Worm (Caenorhabditis elegans) whole organism, dauer: ENCODE measurements around the gene srh-24.

Experiments
- unc-62 ChIP-seq: sonication (generic microtip); optimal IDR thresholded peaks from 2 replicates; lab custom pipeline; 2017; ENCODE audit warnings: missing biosample characterization, missing genetic modification reagents, missing genetic modification characterization

srh-24 gene

DNA sequence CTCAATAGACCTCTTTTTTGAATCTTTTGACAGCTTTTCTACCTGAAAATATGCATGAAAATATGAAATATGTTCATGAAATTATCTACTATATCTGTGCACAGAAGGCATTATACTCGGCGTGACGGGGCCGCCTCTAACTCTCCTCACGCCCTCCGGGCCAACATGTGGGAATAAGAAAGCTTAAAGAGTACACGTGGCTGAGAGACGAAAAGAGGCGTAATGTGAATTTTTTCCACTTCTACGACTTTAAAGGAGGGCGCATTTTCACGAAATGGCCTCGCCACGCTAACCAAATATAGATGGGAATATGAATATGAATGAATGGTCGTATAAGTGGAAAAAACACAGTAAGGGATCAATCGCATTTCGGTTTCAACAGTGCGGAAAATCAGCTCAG lies 3.1 kb downstream of the srh-24 start:
- no peak for TF ChIP-seq unc-62 (GFP tag; lab: Kevin White, UChicago)

DNA sequence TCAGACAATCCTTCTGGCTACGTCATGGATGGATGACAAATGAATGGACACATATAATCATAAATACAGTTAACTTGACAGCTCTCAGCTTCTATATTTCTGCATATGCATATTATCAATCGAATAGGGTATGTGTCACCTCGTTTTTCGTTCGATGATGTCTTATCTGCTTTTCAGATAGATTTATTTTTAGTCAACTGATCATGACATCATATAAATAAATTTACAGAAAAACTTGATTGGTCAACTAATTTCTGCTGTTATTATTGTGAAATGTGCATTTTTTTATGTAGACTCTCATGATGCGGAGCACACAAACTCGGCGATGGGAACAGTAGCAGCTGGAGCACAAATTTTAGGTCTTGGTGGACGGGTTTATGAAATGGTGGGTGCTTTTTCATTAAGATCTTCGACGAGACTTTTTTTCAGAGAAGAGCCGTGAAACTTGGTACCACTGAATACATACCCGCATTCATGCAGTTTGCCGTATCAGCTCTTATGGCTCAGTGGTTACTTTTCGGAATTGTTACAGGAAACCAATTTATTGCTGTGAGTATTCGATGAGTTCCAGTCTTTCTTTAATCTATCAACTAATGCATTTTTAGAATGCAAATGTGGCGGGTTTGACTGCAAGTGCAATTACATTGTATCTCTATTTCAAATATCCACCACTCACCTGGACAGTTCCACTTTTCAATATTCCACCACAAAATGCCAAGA lies 5.3 kb downstream of the srh-24 start:
- no peak for TF ChIP-seq unc-62 (GFP tag; lab: Kevin White, UChicago)

DNA sequence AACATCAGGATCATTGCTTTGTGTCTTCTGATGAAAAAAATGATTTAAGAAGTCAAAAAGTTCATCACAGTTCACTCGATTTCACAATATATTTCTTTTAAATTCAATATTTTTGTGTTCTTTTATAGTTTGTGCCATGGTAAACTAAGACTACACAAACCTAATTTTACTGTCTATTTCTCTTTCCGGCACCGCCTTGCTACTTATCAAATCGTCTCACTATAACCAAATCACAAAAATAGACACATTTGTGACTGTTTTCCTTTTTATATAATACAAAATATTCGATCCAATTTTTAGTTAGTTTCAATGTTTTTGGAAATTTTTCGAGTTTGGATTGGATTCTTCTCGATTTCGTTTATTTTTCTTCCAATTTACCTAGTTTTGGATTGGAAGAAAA lies 6.8 kb downstream of the srh-24 start, which contains the start of gene swt-6:
Gene swt-6 (plus strand): TSS at position 301 of the 400 bp plus-strand sequence.
- TF ChIP-seq unc-62 (GFP tag; lab: Kevin White, UChicago): no peak

DNA sequence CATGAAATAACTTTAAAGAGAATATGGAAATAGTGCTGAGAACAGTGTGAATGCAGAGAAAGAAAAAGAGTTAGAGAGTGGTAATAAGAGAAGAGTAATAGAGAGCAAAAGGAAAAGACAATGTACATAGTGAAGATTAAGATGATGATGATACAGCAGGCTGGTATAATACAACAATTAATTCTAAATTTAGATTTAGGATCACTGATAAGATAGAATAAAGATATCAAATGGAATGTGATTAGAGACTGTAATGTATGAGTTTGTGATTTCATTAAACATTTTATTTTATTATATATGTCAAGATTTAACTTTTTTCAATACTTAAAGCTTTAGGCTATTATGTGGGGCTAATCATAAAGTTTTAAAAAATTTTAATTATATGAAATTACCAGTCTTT lies 7.6 kb downstream of the srh-24 start, which contains the start of gene R10D12.8:
Gene R10D12.8 (minus strand): TSS at position 101 of the 400 bp plus-strand sequence.
- no peak for TF ChIP-seq unc-62 (GFP tag; lab: Kevin White, UChicago)

DNA sequence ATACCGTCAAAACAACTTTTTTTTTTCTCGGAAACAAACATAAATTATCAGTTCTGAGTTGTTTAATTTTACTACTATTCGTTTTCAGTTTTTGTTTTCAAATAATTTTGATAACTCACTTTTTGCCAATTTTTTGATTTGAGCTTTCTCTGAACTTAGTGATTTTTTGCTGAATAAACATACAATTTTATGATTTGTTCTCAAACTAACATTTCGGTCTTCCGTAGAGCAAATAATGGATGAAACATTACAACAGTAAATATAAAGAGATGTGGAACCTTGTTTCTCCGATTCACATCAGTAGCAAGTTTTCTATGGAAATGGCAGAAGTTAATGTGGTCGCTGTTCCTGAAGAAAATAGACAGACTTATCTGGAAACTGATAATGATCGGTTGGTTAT lies 11.1 kb downstream of the srh-24 start, which contains the start of gene R10D12.7:
Gene R10D12.7 (plus strand): TSS at position 301 of the 400 bp plus-strand sequence.
- no peak for TF ChIP-seq unc-62 (GFP tag; lab: Kevin White, UChicago)

DNA sequence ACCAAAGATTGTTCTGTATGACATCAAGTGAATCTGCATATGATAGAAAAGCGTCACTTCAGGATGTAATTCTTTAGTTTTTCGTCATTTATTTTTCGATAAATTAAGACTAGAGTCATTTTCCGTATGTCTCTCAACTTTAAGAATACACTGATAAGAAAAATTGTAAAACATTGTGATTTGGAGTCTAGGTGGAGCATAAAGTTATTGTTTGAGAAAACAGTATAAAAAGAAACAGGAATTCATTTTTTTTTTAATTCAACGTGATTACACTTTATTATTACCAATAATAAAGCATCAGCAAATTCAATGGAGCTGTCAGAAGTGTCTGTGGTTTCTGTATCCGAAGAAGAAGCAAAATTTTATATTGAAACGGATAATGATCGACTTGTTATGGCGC lies 11.8 kb downstream of the srh-24 start, which contains the start of gene R10D12.6:
Gene R10D12.6 (plus strand): TSS at position 301 of the 400 bp plus-strand sequence.
- no peak for TF ChIP-seq unc-62 (GFP tag; lab: Kevin White, UChicago)

DNA sequence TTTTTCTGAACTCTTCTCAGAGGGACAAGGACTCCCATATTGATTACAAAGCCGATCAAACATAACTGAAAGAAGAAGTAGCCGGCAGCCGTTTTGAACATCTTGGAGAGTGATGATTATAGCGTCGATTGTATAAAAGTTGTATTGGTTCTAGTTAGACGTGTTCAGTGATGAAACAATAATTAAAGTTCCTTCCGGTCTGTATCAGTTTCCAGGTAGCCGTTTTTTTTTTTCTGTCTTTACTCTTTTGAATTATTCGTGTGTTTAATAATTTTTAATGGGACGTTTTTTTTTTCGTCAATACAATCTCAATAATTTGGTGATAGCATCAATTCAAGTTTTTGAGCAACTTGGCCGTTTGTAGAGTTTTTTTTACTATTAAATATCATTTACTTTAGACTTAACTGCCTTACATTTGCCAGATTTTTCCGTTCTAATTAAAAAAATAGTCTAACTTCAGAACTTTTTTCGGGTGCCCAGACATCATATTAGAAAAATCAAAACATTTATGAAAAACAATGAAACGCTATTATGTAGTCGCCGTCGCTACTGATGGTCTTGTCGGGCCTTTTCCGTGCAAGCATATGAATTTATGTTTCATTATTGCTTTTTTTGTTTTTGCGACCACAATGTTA lies 14.3 kb downstream of the srh-24 start, which contains the start of the genes srx-10 and clec-226:
Gene srx-10 (minus strand): TSS at position 101 of the 635 bp plus-strand sequence.
Gene clec-226 (plus strand): TSS at position 585 of the 635 bp plus-strand sequence.
- TF ChIP-seq unc-62 (GFP tag; lab: Kevin White, UChicago): no peak

DNA sequence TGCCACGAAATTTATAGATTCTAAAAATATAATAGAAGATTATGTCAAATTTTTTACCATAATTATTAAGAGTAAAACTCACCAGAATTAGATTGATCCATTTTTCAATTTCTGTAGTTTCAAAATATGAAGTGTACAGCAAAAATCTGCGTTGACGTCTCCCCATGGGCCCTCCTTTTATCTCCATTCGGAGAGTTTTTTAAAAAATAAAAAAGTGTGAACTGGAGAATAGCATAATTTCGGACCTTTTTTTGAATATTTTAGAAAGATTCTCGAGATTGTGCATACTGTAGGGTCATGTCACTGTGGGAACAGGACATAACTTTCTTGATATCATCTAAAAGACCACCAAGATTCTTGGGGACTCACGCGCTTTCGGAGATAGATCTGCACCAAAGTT lies 18.7 kb downstream of the srh-24 start, which contains the start of gene dpr-1:
Gene dpr-1 (minus strand): TSS at position 101 of the 400 bp plus-strand sequence.
- TF ChIP-seq unc-62 (GFP tag; lab: Kevin White, UChicago): no peak

DNA sequence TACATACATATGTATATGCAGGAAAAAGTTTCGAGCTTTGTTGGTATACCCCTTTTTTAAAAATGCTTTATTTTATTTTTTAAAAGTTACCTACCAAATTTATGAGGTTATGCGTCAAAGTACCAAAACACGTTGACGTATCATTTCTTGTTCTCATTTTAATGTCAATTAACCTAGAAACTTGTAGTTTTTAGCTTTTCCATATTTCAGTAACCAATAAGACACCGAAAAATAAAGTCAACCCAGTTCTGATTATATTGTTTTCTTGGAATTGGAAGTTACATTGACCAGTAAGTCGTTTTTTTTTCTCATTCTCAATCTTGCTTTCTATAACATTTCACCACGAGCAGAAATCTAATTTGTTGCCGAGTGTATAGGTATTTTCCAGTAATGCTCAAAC lies 24.0 kb downstream of the srh-24 start, which contains the start of gene srw-145:
Gene srw-145 (plus strand): TSS at position 301 of the 400 bp plus-strand sequence.
- no peak for TF ChIP-seq unc-62 (GFP tag; lab: Kevin White, UChicago)

DNA sequence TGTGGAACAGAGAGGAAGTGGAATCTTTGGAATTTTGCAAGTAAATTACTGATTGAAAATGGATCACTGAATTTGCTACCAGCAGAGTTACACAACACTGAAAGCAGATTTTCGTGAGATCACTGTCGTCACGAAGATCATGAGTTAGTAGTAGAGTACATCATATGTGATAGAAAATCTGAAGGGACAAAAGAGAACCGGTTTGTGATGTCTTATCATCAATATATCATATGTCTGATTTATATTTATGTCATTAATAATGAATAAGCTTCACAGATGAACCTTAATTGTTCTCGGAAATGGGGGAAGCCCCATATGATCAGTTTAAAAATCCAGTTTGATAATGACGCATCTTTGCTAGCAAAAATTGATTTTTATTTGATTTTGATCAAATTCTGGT lies 24.8 kb downstream of the srh-24 start:
- no peak for TF ChIP-seq unc-62 (GFP tag; lab: Kevin White, UChicago)

DNA sequence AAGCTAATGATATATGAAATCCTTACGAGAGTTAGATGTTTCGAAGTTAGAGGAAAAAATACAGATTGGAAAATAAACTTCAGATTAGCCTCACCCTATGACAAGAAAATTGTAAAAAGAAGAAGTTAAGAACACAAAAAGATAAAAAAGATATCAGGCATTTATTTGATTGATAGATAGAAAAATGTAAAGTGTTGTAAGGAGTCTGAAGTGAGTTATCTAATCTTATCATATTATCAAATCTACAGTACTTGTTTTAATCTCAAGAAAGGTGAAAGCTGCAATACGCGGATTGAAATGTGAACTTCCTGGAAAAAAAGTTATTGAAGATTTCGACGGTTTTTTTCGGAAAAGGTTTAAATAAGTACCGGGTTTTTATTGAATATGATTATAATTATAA lies 25.4 kb downstream of the srh-24 start:
- TF ChIP-seq unc-62 (GFP tag; lab: Kevin White, UChicago): no peak

DNA sequence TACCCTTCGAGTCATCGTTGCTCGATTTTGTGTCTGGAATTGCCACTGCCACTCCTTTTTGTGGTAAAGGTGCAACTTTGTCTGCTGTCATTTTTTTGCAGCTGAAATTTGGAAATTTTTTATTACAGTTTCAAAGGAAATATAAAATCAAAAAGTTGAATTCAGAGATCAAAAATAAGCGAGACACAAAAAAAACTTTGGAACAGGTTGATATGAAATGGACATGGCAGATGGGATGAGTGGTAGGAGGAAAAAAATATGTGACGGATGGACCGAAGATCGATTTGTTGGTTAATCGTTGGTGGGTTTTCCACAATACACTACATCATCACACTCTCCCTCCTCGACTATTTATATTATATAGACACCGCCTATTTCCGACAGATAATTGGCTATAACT lies 26.3 kb downstream of the srh-24 start, which contains the start of gene R10D12.1:
Gene R10D12.1 (minus strand): TSS at position 101 of the 400 bp plus-strand sequence.
- no peak for TF ChIP-seq unc-62 (GFP tag; lab: Kevin White, UChicago)

DNA sequence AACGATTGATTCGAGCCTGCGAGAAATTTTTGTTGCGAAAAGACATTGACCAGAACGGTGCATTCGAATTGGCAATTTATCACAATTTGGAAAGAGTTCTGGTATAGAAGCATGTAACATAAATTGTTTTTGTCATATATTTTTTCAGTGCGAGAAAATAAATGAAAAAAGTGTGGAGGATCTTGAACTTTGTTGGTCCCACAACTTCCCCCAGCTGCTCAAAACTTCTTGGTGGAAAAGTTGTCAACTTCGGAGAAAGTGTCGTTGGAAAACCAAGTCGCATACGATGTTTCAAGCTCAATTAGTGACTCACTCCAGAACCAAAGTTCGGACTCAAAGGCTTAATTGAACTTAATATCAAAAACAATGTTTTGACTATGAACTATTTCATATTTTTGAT lies 28.9 kb downstream of the srh-24 start:
- no peak for TF ChIP-seq unc-62 (GFP tag; lab: Kevin White, UChicago)

DNA sequence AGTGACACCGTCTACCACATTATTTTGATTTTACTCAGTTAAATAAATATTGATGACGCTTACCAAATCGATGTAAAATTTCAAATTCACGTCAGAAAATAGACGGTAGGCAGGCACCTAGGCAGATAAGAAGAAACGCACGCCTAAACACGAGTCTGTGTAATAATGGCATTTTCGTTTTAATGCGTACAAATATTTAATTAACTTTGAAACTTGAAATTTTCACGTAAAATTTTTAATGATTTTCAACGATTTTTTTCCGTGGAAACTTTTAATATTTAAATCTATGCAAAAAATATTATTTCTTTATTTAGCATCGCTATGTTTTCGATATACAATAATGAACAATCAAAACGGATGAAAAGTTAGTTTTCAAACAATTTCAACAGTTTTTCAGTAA lies 29.6 kb downstream of the srh-24 start, which contains the start of gene C06B3.16:
Gene C06B3.16 (plus strand): TSS at position 301 of the 400 bp plus-strand sequence.
- no peak for TF ChIP-seq unc-62 (GFP tag; lab: Kevin White, UChicago)

DNA sequence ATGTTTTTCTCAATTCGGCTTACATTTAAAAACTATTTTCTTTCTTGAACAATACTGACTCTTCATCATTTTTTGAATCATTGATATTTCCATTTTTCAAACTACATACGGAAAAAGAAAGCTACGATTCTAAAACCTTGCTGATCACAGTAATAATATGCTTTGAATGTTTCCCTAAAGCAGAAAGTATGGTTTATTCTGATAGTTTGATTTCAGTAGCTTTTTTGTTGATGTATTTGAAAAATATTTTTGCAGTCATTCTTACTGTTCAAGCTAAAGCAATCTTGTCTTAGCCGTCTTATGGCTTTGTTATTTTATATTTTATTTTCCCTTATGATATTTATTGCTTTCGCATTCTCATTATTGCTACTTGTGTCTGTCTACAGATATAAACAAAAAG lies 31.3 kb downstream of the srh-24 start, which contains the start of gene srxa-13:
Gene srxa-13 (plus strand): TSS at position 301 of the 400 bp plus-strand sequence.
- no peak for TF ChIP-seq unc-62 (GFP tag; lab: Kevin White, UChicago)

DNA sequence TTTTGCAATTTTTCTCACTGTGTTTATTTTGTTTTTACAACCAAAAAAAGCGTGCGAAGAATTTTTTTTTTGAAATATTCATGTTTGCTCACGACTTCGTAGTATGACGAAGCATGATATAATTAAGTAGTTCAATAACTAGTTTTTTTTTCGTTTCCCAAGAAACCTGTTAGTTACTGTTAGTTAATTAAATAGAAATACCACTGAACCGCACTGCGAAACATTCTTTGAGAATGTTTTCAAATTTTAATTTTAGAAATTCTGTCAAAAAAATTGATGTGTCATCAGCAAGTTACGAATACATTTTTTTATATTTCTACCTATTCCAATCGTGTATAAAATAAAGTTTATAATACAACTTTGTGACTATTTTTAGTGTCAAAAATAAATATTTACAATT lies 34.4 kb downstream of the srh-24 start, which contains the start of gene srxa-12:
Gene srxa-12 (plus strand): TSS at position 301 of the 400 bp plus-strand sequence.
- TF ChIP-seq unc-62 (GFP tag; lab: Kevin White, UChicago): no peak
